Fruit fly (Drosophila melanogaster): ENCODE data around the gene CG14983.

The CG14983 gene

dm6 chr3L:3932742-3933289, 16.3 kb downstream of the CG14983 start:
- TF ChIP-seq psq (optimal IDR thresholded peaks at IDR 0.05) (no peak), EcR (GFP tag; optimal IDR thresholded peaks at IDR 0.05) (no peak), usp (GFP tag; optimal IDR thresholded peaks at IDR 0.05) (no peak), Dll (optimal IDR thresholded peaks at IDR 0.05) (no peak), CG8478 (optimal IDR thresholded peaks at IDR 0.05) (no peak), pan (optimal IDR thresholded peaks at IDR 0.05) (no peak)

- TF ChIP-seq pan (optimal IDR thresholded peaks at IDR 0.05) (no peak), psq (optimal IDR thresholded peaks at IDR 0.05) (no peak), Dll (optimal IDR thresholded peaks at IDR 0.05) (no peak), CG8478 (optimal IDR thresholded peaks at IDR 0.05) (no peak), usp (GFP tag; optimal IDR thresholded peaks at IDR 0.05) (no peak), EcR (GFP tag; optimal IDR thresholded peaks at IDR 0.05) (no peak)
Observed at dm6 chr3L:3931778-3932177, 17.3 kb downstream of the CG14983 start.

dm6 chr3L:3930930-3931329, 18.2 kb downstream of the CG14983 start:
- TF ChIP-seq pan (optimal IDR thresholded peaks at IDR 0.05) = no peak

dm6 chr3L:3929968-3930767, 18.9 kb downstream of the CG14983 start:
- TF ChIP-seq psq (optimal IDR thresholded peaks at IDR 0.05) (no peak), Dll (optimal IDR thresholded peaks at IDR 0.05) (no peak), EcR (GFP tag; optimal IDR thresholded peaks at IDR 0.05) (no peak), usp (GFP tag; optimal IDR thresholded peaks at IDR 0.05) (no peak), CG8478 (optimal IDR thresholded peaks at IDR 0.05) (no peak), pan (optimal IDR thresholded peaks at IDR 0.05) (no peak)

dm6 chr3L:3928943-3929785, 19.9 kb downstream of the CG14983 start:
- TF ChIP-seq EcR (GFP tag; optimal IDR thresholded peaks at IDR 0.05) (no peak), Dll (optimal IDR thresholded peaks at IDR 0.05) (no peak), CG8478 (optimal IDR thresholded peaks at IDR 0.05) (no peak), pan (optimal IDR thresholded peaks at IDR 0.05) (no peak), psq (optimal IDR thresholded peaks at IDR 0.05) (no peak), usp (GFP tag; optimal IDR thresholded peaks at IDR 0.05) (no peak)

- TF ChIP-seq usp (GFP tag; optimal IDR thresholded peaks at IDR 0.05) (no peak), pan (optimal IDR thresholded peaks at IDR 0.05) (no peak), psq (optimal IDR thresholded peaks at IDR 0.05) (no peak), CG8478 (optimal IDR thresholded peaks at IDR 0.05) (no peak), EcR (GFP tag; optimal IDR thresholded peaks at IDR 0.05) (no peak), Dll (optimal IDR thresholded peaks at IDR 0.05) (no peak)
Observed at dm6 chr3L:3928205-3928942, 20.7 kb downstream of the CG14983 start.

dm6 chr3L:3927462-3927861, 21.6 kb downstream of the CG14983 start:
- TF ChIP-seq pan (optimal IDR thresholded peaks at IDR 0.05) (no peak), usp (GFP tag; optimal IDR thresholded peaks at IDR 0.05) (no peak), EcR (GFP tag; optimal IDR thresholded peaks at IDR 0.05) (no peak), CG8478 (optimal IDR thresholded peaks at IDR 0.05) (no peak), Dll (optimal IDR thresholded peaks at IDR 0.05) (no peak), psq (optimal IDR thresholded peaks at IDR 0.05) (no peak)

dm6 chr3L:3926191-3926765, 22.8 kb downstream of the CG14983 start:
- TF ChIP-seq pan (optimal IDR thresholded peaks at IDR 0.05) = peak; percentile 8
- no peak for TF ChIP-seq CG8478 (optimal IDR thresholded peaks at IDR 0.05)

- no peak for TF ChIP-seq pan (optimal IDR thresholded peaks at IDR 0.05)
- TF ChIP-seq psq (optimal IDR thresholded peaks at IDR 0.05) = no peak
- TF ChIP-seq Dll (optimal IDR thresholded peaks at IDR 0.05) = no peak
- TF ChIP-seq CG8478 (optimal IDR thresholded peaks at IDR 0.05) = no peak
- TF ChIP-seq usp (GFP tag; optimal IDR thresholded peaks at IDR 0.05) = no peak
- no peak for TF ChIP-seq EcR (GFP tag; optimal IDR thresholded peaks at IDR 0.05)
Observed at dm6 chr3L:3925487-3925886, 23.6 kb downstream of the CG14983 start.

- TF ChIP-seq Dll (optimal IDR thresholded peaks at IDR 0.05) (no peak), usp (GFP tag; optimal IDR thresholded peaks at IDR 0.05) (no peak), psq (optimal IDR thresholded peaks at IDR 0.05) (no peak), CG8478 (optimal IDR thresholded peaks at IDR 0.05) (no peak), pan (optimal IDR thresholded peaks at IDR 0.05) (no peak), EcR (GFP tag; optimal IDR thresholded peaks at IDR 0.05) (no peak)
Observed at dm6 chr3L:3923631-3924274, 25.4 kb downstream of the CG14983 start.

dm6 chr3L:3912134-3912533, 37.0 kb downstream of the CG14983 start:
- TF ChIP-seq usp (GFP tag; optimal IDR thresholded peaks at IDR 0.05) (no peak), pan (optimal IDR thresholded peaks at IDR 0.05) (no peak), EcR (GFP tag; optimal IDR thresholded peaks at IDR 0.05) (no peak), CG8478 (optimal IDR thresholded peaks at IDR 0.05) (no peak), Dll (optimal IDR thresholded peaks at IDR 0.05) (no peak), psq (optimal IDR thresholded peaks at IDR 0.05) (no peak)

Data from whole organism.